Worm (Caenorhabditis elegans) whole organism, L3 larva: ENCODE data around the gene ldh-1.

Experiments used
- ceh-16 ChIP-seq: sonication (generic microtip); optimal IDR thresholded peaks from 2 replicates; lab custom pipeline; 2017; ENCODE audit warnings: missing biosample characterization, missing genetic modification characterization
- daf-12 ChIP-seq: fragments of 150-350 bp; optimal IDR thresholded peaks from 2 replicates; lab custom pipeline; 2014; ENCODE audit warnings: missing biosample characterization, missing genetic modification reagents, missing genetic modification characterization
- fkh-10 ChIP-seq: sonication (generic microtip); optimal IDR thresholded peaks from 2 replicates; lab custom pipeline; 2017; ENCODE audit warnings: missing biosample characterization, missing genetic modification reagents, missing genetic modification characterization
- jun-1 ChIP-seq: fragments of 150-350 bp; optimal IDR thresholded peaks from 2 replicates; lab custom pipeline; 2014; ENCODE audit warnings: missing biosample characterization, missing genetic modification reagents, missing genetic modification characterization
- lin-15B ChIP-seq: fragments of 150-350 bp; optimal IDR thresholded peaks from 2 replicates; lab custom pipeline; 2014; ENCODE audit warnings: missing biosample characterization, missing genetic modification characterization
- lin-39 ChIP-seq: fragments of 150-350 bp; optimal IDR thresholded peaks from 2 replicates; lab custom pipeline; 2018; ENCODE audit warnings: missing biosample characterization, missing genetic modification reagents, missing genetic modification characterization
- nhr-12 ChIP-seq: fragments of 150-350 bp; optimal IDR thresholded peaks from 2 replicates; lab custom pipeline; 2014; ENCODE audit warnings: missing biosample characterization, missing genetic modification characterization
- nhr-237 ChIP-seq: fragments of 150-350 bp; optimal IDR thresholded peaks from 2 replicates; lab custom pipeline; 2014; ENCODE audit warnings: missing biosample characterization, missing genetic modification characterization
- nhr-28 ChIP-seq: fragments of 150-350 bp; optimal IDR thresholded peaks from 2 replicates; lab custom pipeline; 2014; ENCODE audit warnings: missing biosample characterization, missing genetic modification characterization
- pqm-1 ChIP-seq: fragments of 150-350 bp; optimal IDR thresholded peaks from 2 replicates; lab custom pipeline; 2017; ENCODE audit warnings: missing biosample characterization, missing genetic modification characterization, inconsistent platforms
- sea-2 ChIP-seq: fragments of 150-350 bp; sonication (generic microtip); optimal IDR thresholded peaks from 4 replicates; lab custom pipeline; 2014; ENCODE audit warnings: missing biosample characterization, missing genetic modification reagents, missing genetic modification characterization
- skn-1 ChIP-seq: fragments of 150-350 bp; optimal IDR thresholded peaks from 2 replicates; lab custom pipeline; 2014; ENCODE audit warnings: missing biosample characterization, missing genetic modification characterization

DNA sequence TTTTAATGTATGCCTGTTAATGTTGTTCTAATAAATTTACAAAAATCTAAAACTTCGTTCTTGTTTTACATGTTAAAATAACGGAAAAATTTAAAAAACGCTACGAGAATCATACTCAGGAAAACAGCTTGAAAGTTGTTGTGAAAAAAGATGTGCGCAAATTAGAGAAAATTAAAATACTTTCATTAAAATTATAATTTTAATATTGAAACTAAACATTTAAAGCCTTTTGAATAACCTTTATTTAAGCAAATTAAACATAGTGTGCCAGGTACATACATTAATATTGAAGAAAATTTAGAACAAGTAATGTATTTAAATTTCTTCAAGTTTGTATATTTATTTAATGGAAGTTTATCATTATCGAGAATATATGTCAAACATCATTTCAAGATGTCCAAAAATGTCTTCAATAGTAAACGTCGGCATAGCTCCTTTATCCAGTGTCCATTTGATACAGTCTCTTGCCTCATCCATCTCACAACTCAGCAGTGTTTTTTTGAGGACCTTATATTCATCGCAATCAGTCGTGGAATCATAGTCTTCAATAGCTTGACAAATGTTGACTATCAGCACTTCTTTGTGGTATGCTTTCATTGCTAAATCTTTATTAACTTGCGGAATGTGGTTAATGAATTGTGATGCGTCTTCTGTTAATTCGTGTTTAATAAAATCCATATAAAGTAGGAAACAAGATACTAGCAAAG lies 38.0 kb downstream of the ldh-1 start:
- no peak for TF ChIP-seq nhr-237 (tag; lab: Kevin White, UChicago)
- TF ChIP-seq ceh-16 (tag; lab: Kevin White, UChicago) = no peak
- no peak for TF ChIP-seq sea-2 (GFP tag; lab: Kevin White, UChicago)
- no peak for TF ChIP-seq pqm-1
- TF ChIP-seq nhr-28 (tag; lab: Kevin White, UChicago) = no peak
- TF ChIP-seq nhr-12 (tag; lab: Kevin White, UChicago) = no peak
- TF ChIP-seq lin-39 (tag; lab: Kevin White, UChicago) = no peak
- TF ChIP-seq fkh-10 = no peak
- no peak for TF ChIP-seq skn-1 (tag; lab: Kevin White, UChicago)
- no peak for TF ChIP-seq daf-12 (tag; lab: Kevin White, UChicago)
- TF ChIP-seq jun-1 = no peak
- no peak for TF ChIP-seq lin-15B (tag; lab: Kevin White, UChicago)
